Fruit fly (Drosophila melanogaster) whole organism, wandering third instar larva: ENCODE data around the gene CG15020.
A peak's percentile ranks its signal among the peaks of the same experiment; 100 is the strongest.

Experiments used
- CG32264 ChIP-seq: fragments of 200-800 bp; sonication (Bioruptor generic); optimal IDR thresholded peaks from 2 replicates; lab custom pipeline; 2016; ENCODE audit warnings: missing biosample characterization, missing genetic modification characterization
- CG9705 ChIP-seq: fragments of 200-800 bp; sonication (Bioruptor generic); optimal IDR thresholded peaks from 2 replicates; lab custom pipeline; 2018; ENCODE audit warnings: missing biosample characterization, mild to moderate bottlenecking, missing genetic modification characterization
- CrebA ChIP-seq: fragments of 200-800 bp; sonication (Bioruptor generic); optimal IDR thresholded peaks from 2 replicates; lab custom pipeline; 2016; ENCODE audit warnings: missing biosample characterization, mild to moderate bottlenecking, missing genetic modification characterization, borderline replicate concordance
- Dfd ChIP-seq: fragments of >200 bp; optimal IDR thresholded peaks from 2 replicates; lab custom pipeline; 2017; ENCODE audit warnings: missing biosample characterization, missing genetic modification characterization
- Dif ChIP-seq: fragments of 200-275, 200-300 bp; sonication (Bioruptor generic); optimal IDR thresholded peaks from 2 replicates; lab custom pipeline; 2018; ENCODE audit warnings: missing biosample characterization, missing genetic modification characterization; ENCODE audit not compliant: partially characterized antibody
- GATAd ChIP-seq: sonication (Bioruptor generic); optimal IDR thresholded peaks from 2 replicates; lab custom pipeline; 2016; ENCODE audit warnings: missing biosample characterization, missing genetic modification characterization
- HLH106 ChIP-seq: fragments of 200-800 bp; optimal IDR thresholded peaks from 3 replicates; lab custom pipeline; 2019; ENCODE audit warnings: missing biosample characterization, mild to moderate bottlenecking, missing genetic modification characterization, moderate library complexity
- Hnf4 ChIP-seq: fragments of 200-800 bp; sonication (Bioruptor generic); optimal IDR thresholded peaks from 2 replicates; lab custom pipeline; 2016; ENCODE audit warnings: missing biosample characterization, mild to moderate bottlenecking, missing genetic modification characterization
- Hr78 ChIP-seq: fragments of >200 bp; optimal IDR thresholded peaks from 2 replicates; lab custom pipeline; 2017; ENCODE audit warnings: missing biosample characterization, missing genetic modification characterization
- Hr83 ChIP-seq: fragments of 200-300 bp; sonication (Bioruptor generic); optimal IDR thresholded peaks from 2 replicates; lab custom pipeline; 2016; ENCODE audit warnings: missing biosample characterization, mild to moderate bottlenecking, missing genetic modification characterization, moderate library complexity; ENCODE audit not compliant: poor library complexity, severe bottlenecking
- Jra ChIP-seq: sonication (Bioruptor generic); optimal IDR thresholded peaks from 2 replicates; lab custom pipeline; 2016; ENCODE audit warnings: missing biosample characterization, missing genetic modification characterization
- Mio ChIP-seq: sonication (Bioruptor generic); optimal IDR thresholded peaks from 2 replicates; lab custom pipeline; 2016; ENCODE audit warnings: missing biosample characterization, missing genetic modification characterization
- Myc ChIP-seq: fragments of >200 bp; optimal IDR thresholded peaks from 2 replicates; lab custom pipeline; 2017
- N ChIP-seq: fragments of >200 bp; optimal IDR thresholded peaks from 2 replicates; lab custom pipeline; 2018; ENCODE audit warnings: missing biosample characterization, missing external identifiers, missing genetic modification characterization
- OdsH ChIP-seq: fragments of 200-800 bp; sonication (Bioruptor generic); optimal IDR thresholded peaks from 2 replicates; lab custom pipeline; 2016; ENCODE audit warnings: missing biosample characterization, mild to moderate bottlenecking, missing genetic modification characterization
- Sp1 ChIP-seq: fragments of 200-800 bp; sonication (Bioruptor generic); optimal IDR thresholded peaks from 3 replicates; lab custom pipeline; 2019; ENCODE audit warnings: missing biosample characterization, mild to moderate bottlenecking, missing genetic modification characterization, moderate library complexity
- Vsx2 ChIP-seq: fragments of 200-300, 225-300 bp; sonication (Bioruptor generic); optimal IDR thresholded peaks from 2 replicates; lab custom pipeline; 2018; ENCODE audit warnings: missing biosample characterization, missing genetic modification characterization; ENCODE audit not compliant: partially characterized antibody
- br ChIP-seq: fragments of 200-800 bp; sonication (Bioruptor generic); optimal IDR thresholded peaks from 2 replicates; lab custom pipeline; 2016; ENCODE audit warnings: missing biosample characterization, missing genetic modification characterization
- brk ChIP-seq: fragments of 200-800 bp; sonication (Bioruptor generic); optimal IDR thresholded peaks from 2 replicates; lab custom pipeline; 2016; ENCODE audit warnings: missing biosample characterization, mild to moderate bottlenecking, missing genetic modification characterization
- dmrt93B ChIP-seq: fragments of 200-800 bp; sonication (Bioruptor generic); optimal IDR thresholded peaks from 2 replicates; lab custom pipeline; 2018; ENCODE audit warnings: missing biosample characterization, mild to moderate bottlenecking, missing genetic modification characterization
- ey ChIP-seq: fragments of 200-800 bp; sonication (Bioruptor generic); optimal IDR thresholded peaks from 2 replicates; lab custom pipeline; 2016; ENCODE audit warnings: missing biosample characterization, missing genetic modification characterization
- foxo ChIP-seq, 2 experiments: fragments of 200-800 bp; sonication (Bioruptor generic); optimal IDR thresholded peaks; 2 replicates in 1 of 2; 3 replicates in 1 of 2; lab custom pipeline; 2016 to 2017; ENCODE audit warnings: missing biosample characterization in 2 of 2, missing genetic modification characterization in 2 of 2
- fru ChIP-seq: fragments of 200-800 bp; sonication (Bioruptor generic); optimal IDR thresholded peaks from 3 replicates; lab custom pipeline; 2016; ENCODE audit warnings: missing biosample characterization, mild to moderate bottlenecking, missing genetic modification characterization
- h ChIP-seq: fragments of 200-800 bp; sonication (Bioruptor generic); optimal IDR thresholded peaks from 3 replicates; lab custom pipeline; 2016; ENCODE audit warnings: missing biosample characterization, mild to moderate bottlenecking, missing genetic modification characterization
- jim ChIP-seq: fragments of 175-275, 200-325 bp; sonication (Bioruptor generic); optimal IDR thresholded peaks from 2 replicates; lab custom pipeline; 2016; ENCODE audit warnings: missing biosample characterization, mild to moderate bottlenecking, missing genetic modification characterization
- lola ChIP-seq: fragments of >200 bp; optimal IDR thresholded peaks from 2 replicates; lab custom pipeline; 2017; ENCODE audit warnings: missing biosample characterization, missing genetic modification characterization
- pan ChIP-seq: fragments of >200 bp; optimal IDR thresholded peaks from 2 replicates; lab custom pipeline; 2017
- psq ChIP-seq: fragments of 200-800 bp; sonication (Bioruptor generic); optimal IDR thresholded peaks from 3 replicates; lab custom pipeline; 2017; ENCODE audit warnings: missing biosample characterization, mild to moderate bottlenecking, missing genetic modification characterization, moderate library complexity
- rgr ChIP-seq: fragments of 200-800 bp; sonication (Bioruptor generic); optimal IDR thresholded peaks from 3 replicates; lab custom pipeline; 2016; ENCODE audit warnings: missing biosample characterization, mild to moderate bottlenecking, missing genetic modification characterization
- sv ChIP-seq: fragments of 200-800 bp; sonication (Bioruptor generic); optimal IDR thresholded peaks from 3 replicates; lab custom pipeline; 2016; ENCODE audit warnings: missing biosample characterization, missing genetic modification characterization
- tai ChIP-seq: sonication (Bioruptor generic); optimal IDR thresholded peaks from 2 replicates; lab custom pipeline; 2016; ENCODE audit warnings: missing biosample characterization, missing genetic modification characterization
- usp ChIP-seq: fragments of >200 bp; optimal IDR thresholded peaks from 2 replicates; lab custom pipeline; 2017; ENCODE audit warnings: missing biosample characterization, missing genetic modification characterization

CG15020 gene

dm6 chr3L:4395501-4396073 lies 25.9 kb upstream of the CG15020 start:
- TF ChIP-seq HLH106 (tag; lab: Kevin White, UChicago): peak; percentile 7
- TF ChIP-seq Sp1 (GFP tag; lab: Kevin White, UChicago): peak; percentile 30
- peak; percentile 15 for TF ChIP-seq psq (GFP tag; lab: Kevin White, UChicago)
- TF ChIP-seq rgr (GFP tag; lab: Kevin White, UChicago): peak; percentile 14
- no peak for TF ChIP-seq usp (GFP tag; lab: Kevin White, UChicago)
- TF ChIP-seq fru (GFP tag; lab: Kevin White, UChicago): peak; percentile 15
- peak; percentile 0 for TF ChIP-seq br (GFP tag; lab: Kevin White, UChicago)
- TF ChIP-seq h: peak; percentile 24
- TF ChIP-seq ey: peak; percentile 25
- TF ChIP-seq CG32264 (GFP tag; lab: Kevin White, UChicago): no peak
- no peak for TF ChIP-seq sv
- TF ChIP-seq foxo (GFP tag; optimal IDR thresholded peaks at IDR 0.05; lab: Kevin White, UChicago): peak in 1 of 2 experiments; percentile 43
- TF ChIP-seq, all 38 proteins: peak for 9

dm6 chr3L:4396372-4396771 lies 25.1 kb upstream of the CG15020 start:
- no peak for TF ChIP-seq br (GFP tag; lab: Kevin White, UChicago)

dm6 chr3L:4397137-4397536 lies 24.3 kb upstream of the CG15020 start:
- TF ChIP-seq Hr78 (no peak), sv (no peak), Myc (lab: Kevin White, UChicago) (no peak), br (GFP tag; lab: Kevin White, UChicago) (no peak), CG9705 (GFP tag; lab: Kevin White, UChicago) (no peak), jim (GFP tag; lab: Kevin White, UChicago) (no peak), Hr83 (GFP tag; lab: Kevin White, UChicago) (no peak), brk (no peak)
- TF ChIP-seq, all 38 proteins: peak for 0

dm6 chr3L:4397874-4398273 lies 23.6 kb upstream of the CG15020 start:
- TF ChIP-seq Mio (GFP tag; lab: Kevin White, UChicago) (no peak), usp (GFP tag; lab: Kevin White, UChicago) (no peak), GATAd (no peak), HLH106 (tag; lab: Kevin White, UChicago) (no peak), OdsH (GFP tag; lab: Kevin White, UChicago) (no peak), Vsx2 (GFP tag; lab: Kevin White, UChicago) (no peak), br (GFP tag; lab: Kevin White, UChicago) (no peak)

dm6 chr3L:4399905-4400304 lies 21.6 kb upstream of the CG15020 start:
- TF ChIP-seq foxo (GFP tag; optimal IDR thresholded peaks at IDR 0.05; lab: Kevin White, UChicago): peak in 1 of 2 experiments; percentile 14
- peak; percentile 6 for TF ChIP-seq HLH106 (tag; lab: Kevin White, UChicago)
- TF ChIP-seq Vsx2 (GFP tag; lab: Kevin White, UChicago): no peak
- no peak for TF ChIP-seq lola (GFP tag; lab: Kevin White, UChicago)
- no peak for TF ChIP-seq pan (lab: Kevin White, UChicago)
- TF ChIP-seq, all 38 proteins: peak for 2

- peak; percentile 26 for TF ChIP-seq Myc (lab: Kevin White, UChicago)
- TF ChIP-seq Hnf4 (GFP tag; lab: Kevin White, UChicago): no peak
Measured at dm6 chr3L:4401241-4401640, 20.2 kb upstream of the CG15020 start.

- TF ChIP-seq usp (GFP tag; lab: Kevin White, UChicago) (no peak), dmrt93B (GFP tag; lab: Kevin White, UChicago) (peak; percentile 4), fru (GFP tag; lab: Kevin White, UChicago) (peak; percentile 47), Dif (GFP tag; lab: Kevin White, UChicago) (no peak), sv (peak; percentile 17), Dfd (GFP tag; lab: Kevin White, UChicago) (no peak), Jra (GFP tag; lab: Kevin White, UChicago) (peak; percentile 7), lola (GFP tag; lab: Kevin White, UChicago) (no peak), Myc (lab: Kevin White, UChicago) (no peak), jim (GFP tag; lab: Kevin White, UChicago) (no peak), ey (peak; percentile 40), br (GFP tag; lab: Kevin White, UChicago) (peak; percentile 25), rgr (GFP tag; lab: Kevin White, UChicago) (peak; percentile 52), CG9705 (GFP tag; lab: Kevin White, UChicago) (peak; percentile 34), HLH106 (tag; lab: Kevin White, UChicago) (peak; percentile 29), Hr83 (GFP tag; lab: Kevin White, UChicago) (peak; percentile 58), brk (peak; percentile 30), tai (GFP tag; lab: Kevin White, UChicago) (peak; percentile 57), CrebA (GFP tag; lab: Kevin White, UChicago) (no peak), OdsH (GFP tag; lab: Kevin White, UChicago) (no peak), Vsx2 (GFP tag; lab: Kevin White, UChicago) (no peak), N (GFP tag; lab: Kevin White, UChicago) (no peak), h (peak; percentile 43), foxo (GFP tag; optimal IDR thresholded peaks at IDR 0.05; lab: Kevin White, UChicago) (peak in 1 of 2 experiments; percentile 53), CG32264 (GFP tag; lab: Kevin White, UChicago) (no peak), Mio (GFP tag; lab: Kevin White, UChicago) (no peak)
Measured at dm6 chr3L:4403180-4403769, 18.2 kb upstream of the CG15020 start, which contains the start of gene Syx17. TSS of gene Syx17 (plus strand) at chr3L:4403487.
